Fruit fly (Drosophila melanogaster): Measurements from ENCODE around the gene smp-30.

- peak; percentile 90 for TF ChIP-seq CG7987 (GFP tag; optimal IDR thresholded peaks at IDR 0.05)
- TF ChIP-seq ato (GFP tag; IDR thresholded peaks at IDR 0.05; ENCODE audit: partially characterized antibody), result peak; percentile 67; the same call in 1 of the 2 replicates
- peak; percentile 45 for TF ChIP-seq CG13775 (GFP tag; optimal IDR thresholded peaks at IDR 0.05)
- peak; percentile 79 for TF ChIP-seq BtbVII (GFP tag; optimal IDR thresholded peaks at IDR 0.05)
- TF ChIP-seq klu (GFP tag; IDR thresholded peaks at IDR 0.05), result no peak
- TF ChIP-seq CHES-1-like (GFP tag; optimal IDR thresholded peaks at IDR 0.05), result peak; percentile 61
- TF ChIP-seq ttk (GFP tag; IDR thresholded peaks at IDR 0.05), result no peak
- TF ChIP-seq Mrtf (GFP tag; IDR thresholded peaks at IDR 0.05), result no peak
- peak; percentile 63 for TF ChIP-seq CG17829 (tag; optimal IDR thresholded peaks at IDR 0.05)
- peak; percentile 22; the same call in 1 of the 3 replicates for TF ChIP-seq HLH4C (GFP tag; IDR thresholded peaks at IDR 0.05; ENCODE audit: partially characterized antibody)
- TF ChIP-seq bab2 (GFP tag; optimal IDR thresholded peaks at IDR 0.05), result peak; percentile 37
These were observed 1.8 kb downstream of the smp-30 start for dm6 chr3R:14749077-14749798.

All from whole organism, embryonic.